Worm (Caenorhabditis elegans) whole organism, L1 larva: Measurements from ENCODE around the gene B0303.16.

Experiments used
- C16A3.4 ChIP-seq: fragments of 150-350 bp; optimal IDR thresholded peaks from 2 replicates; lab custom pipeline; 2014; ENCODE audit warnings: missing biosample characterization, missing genetic modification characterization
- C34B4.2 ChIP-seq: sonication (generic microtip); optimal IDR thresholded peaks from 2 replicates; lab custom pipeline; 2017; ENCODE audit warnings: mild to moderate bottlenecking, missing genetic modification characterization, missing compliant biosample characterization
- Y116A8C.19 ChIP-seq: sonication (generic microtip); optimal IDR thresholded peaks from 2 replicates; lab custom pipeline; 2016; ENCODE audit warnings: missing compliant biosample characterization, missing genetic modification characterization, borderline replicate concordance
- alr-1 ChIP-seq: fragments of 200-800 bp; sonication (Bioruptor generic); optimal IDR thresholded peaks from 2 replicates; lab custom pipeline; 2018; ENCODE audit warnings: borderline replicate concordance, mild to moderate bottlenecking, missing genetic modification characterization, missing compliant biosample characterization
- aly-2 ChIP-seq: fragments of 150-350 bp; optimal IDR thresholded peaks from 2 replicates; lab custom pipeline; 2014; ENCODE audit warnings: missing biosample characterization, missing genetic modification characterization
- ama-1 ChIP-seq: fragments of 150-350 bp; optimal IDR thresholded peaks from 2 replicates; lab custom pipeline; 2014
- ceh-82 ChIP-seq, 3 experiments: fragments of 150-350 bp in 1 of 3; sonication (generic microtip) in 2 of 3; optimal IDR thresholded peaks; 2 replicates each; lab custom pipeline; 2014 to 2017; ENCODE audit warnings: missing biosample characterization in 3 of 3, missing genetic modification characterization in 3 of 3
- ceh-90 ChIP-seq: sonication (generic microtip); optimal IDR thresholded peaks from 2 replicates; lab custom pipeline; 2016; ENCODE audit warnings: missing genetic modification characterization, missing compliant biosample characterization
- dsc-1 ChIP-seq: sonication (generic microtip); optimal IDR thresholded peaks from 2 replicates; lab custom pipeline; 2016; ENCODE audit warnings: mild to moderate bottlenecking, missing genetic modification characterization, missing compliant biosample characterization
- efl-3 ChIP-seq: fragments of 200-800 bp; sonication (Bioruptor generic); optimal IDR thresholded peaks from 2 replicates; lab custom pipeline; 2018; ENCODE audit warnings: mild to moderate bottlenecking, missing genetic modification characterization, missing compliant biosample characterization
- egl-27 ChIP-seq, 2 experiments: fragments of 150-350 bp in 1 of 2; sonication (generic microtip); optimal IDR thresholded peaks; 3 replicates each; lab custom pipeline; 2017 to 2018; ENCODE audit warnings: missing biosample characterization in 2 of 2, missing genetic modification characterization in 2 of 2, missing genetic modification reagents in 2 of 2
- elt-2 ChIP-seq: sonication (generic microtip); optimal IDR thresholded peaks from 2 replicates; lab custom pipeline; 2016; ENCODE audit warnings: missing genetic modification characterization, mild to moderate bottlenecking, inconsistent platforms, missing compliant biosample characterization, missing genetic modification reagents
- ets-5 ChIP-seq: fragments of 200-800 bp; sonication (Bioruptor generic); IDR thresholded peaks from 2 replicates; pipeline ENCODE4 v1.3.6; 2022; ENCODE audit warnings: missing genetic modification characterization, missing compliant biosample characterization
- fkh-4 ChIP-seq: sonication (generic microtip); optimal IDR thresholded peaks from 2 replicates; lab custom pipeline; 2016; ENCODE audit warnings: missing compliant biosample characterization, missing genetic modification characterization, borderline replicate concordance
- fkh-8 ChIP-seq: sonication (generic microtip); optimal IDR thresholded peaks from 2 replicates; lab custom pipeline; 2016; ENCODE audit warnings: mild to moderate bottlenecking, missing genetic modification characterization, missing compliant biosample characterization
- fos-1 ChIP-seq: fragments of 150-350 bp; optimal IDR thresholded peaks from 2 replicates; lab custom pipeline; 2014; ENCODE audit warnings: missing biosample characterization, missing genetic modification characterization
- grh-1 ChIP-seq: fragments of 200-800 bp; sonication (Bioruptor generic); IDR thresholded peaks from 2 replicates; pipeline ENCODE4 v1.3.6; 2022; ENCODE audit warnings: missing genetic modification reagents, missing genetic modification characterization, missing compliant biosample characterization
- hlh-4 ChIP-seq: sonication (generic microtip); optimal IDR thresholded peaks from 2 replicates; lab custom pipeline; 2016; ENCODE audit warnings: mild to moderate bottlenecking, missing genetic modification characterization, missing compliant biosample characterization
- isw-1 ChIP-seq: fragments of 200-800 bp; sonication (Bioruptor generic); IDR thresholded peaks from 2 replicates; pipeline ENCODE4 v1.3.6; 2022; ENCODE audit warnings: missing genetic modification characterization, missing compliant biosample characterization
- jun-1 ChIP-seq: fragments of 150-350 bp; optimal IDR thresholded peaks from 2 replicates; lab custom pipeline; 2014; ENCODE audit warnings: missing biosample characterization, missing genetic modification reagents, missing genetic modification characterization
- lin-13 ChIP-seq: fragments of 150-350 bp; optimal IDR thresholded peaks from 2 replicates; lab custom pipeline; 2014; ENCODE audit warnings: missing biosample characterization, missing genetic modification reagents, missing genetic modification characterization
- lin-14 ChIP-seq: fragments of 200-800 bp; sonication (Bioruptor generic); optimal IDR thresholded peaks from 2 replicates; lab custom pipeline; 2018; ENCODE audit warnings: mild to moderate bottlenecking, missing genetic modification characterization, moderate library complexity, missing compliant biosample characterization
- lin-35 ChIP-seq, 2 experiments: fragments of 150-350 bp; optimal IDR thresholded peaks; 2 replicates each; lab custom pipeline; 2014; ENCODE audit warnings: missing biosample characterization in 2 of 2, missing genetic modification characterization in 2 of 2, missing genetic modification reagents in 2 of 2
- lir-3 ChIP-seq: sonication (generic microtip); optimal IDR thresholded peaks from 2 replicates; lab custom pipeline; 2016; ENCODE audit warnings: mild to moderate bottlenecking, missing genetic modification characterization, moderate library complexity, missing compliant biosample characterization; ENCODE audit not compliant: poor library complexity
- nhr-11 ChIP-seq: fragments of 150-350 bp; optimal IDR thresholded peaks from 2 replicates; lab custom pipeline; 2014; ENCODE audit warnings: missing biosample characterization, missing genetic modification characterization
- nhr-12 ChIP-seq: sonication (generic microtip); optimal IDR thresholded peaks from 2 replicates; lab custom pipeline; 2017; ENCODE audit warnings: missing biosample characterization, missing genetic modification characterization
- nhr-19 ChIP-seq: fragments of 200-800 bp; sonication (Bioruptor generic); conservative IDR thresholded peaks from 2 replicates; pipeline ENCODE4 v1.3.6; 2022; ENCODE audit warnings: missing genetic modification characterization, missing compliant biosample characterization
- nhr-237 ChIP-seq: fragments of 150-350 bp; optimal IDR thresholded peaks from 2 replicates; lab custom pipeline; 2014; ENCODE audit warnings: missing biosample characterization, missing genetic modification characterization
- nhr-28 ChIP-seq: fragments of 150-350 bp; optimal IDR thresholded peaks from 2 replicates; lab custom pipeline; 2014; ENCODE audit warnings: missing biosample characterization, missing genetic modification characterization
- nhr-47 ChIP-seq: sonication (generic microtip); optimal IDR thresholded peaks from 2 replicates; lab custom pipeline; 2016; ENCODE audit warnings: mild to moderate bottlenecking, missing genetic modification characterization, moderate library complexity, missing compliant biosample characterization
- nhr-76 ChIP-seq: sonication (generic microtip); optimal IDR thresholded peaks from 2 replicates; lab custom pipeline; 2017; ENCODE audit warnings: missing biosample characterization, missing genetic modification characterization
- nhr-77 ChIP-seq: fragments of 150-350 bp; optimal IDR thresholded peaks from 2 replicates; lab custom pipeline; 2014; ENCODE audit warnings: missing biosample characterization, missing genetic modification characterization
- nhr-84 ChIP-seq: sonication (generic microtip); optimal IDR thresholded peaks from 2 replicates; lab custom pipeline; 2017; ENCODE audit warnings: missing biosample characterization, missing genetic modification characterization
- nhr-85 ChIP-seq: sonication (generic microtip); peaks from one replicate; lab custom pipeline; 2016; ENCODE audit warnings: missing genetic modification characterization, inconsistent platforms, missing compliant biosample characterization
- nhr-90 ChIP-seq: sonication (generic microtip); optimal IDR thresholded peaks from 2 replicates; lab custom pipeline; 2016; ENCODE audit warnings: mild to moderate bottlenecking, missing genetic modification characterization, missing compliant biosample characterization; ENCODE audit not compliant: poor library complexity
- skn-1 ChIP-seq: fragments of 150-350 bp; optimal IDR thresholded peaks from 2 replicates; lab custom pipeline; 2014; ENCODE audit warnings: missing biosample characterization, missing genetic modification characterization
- snpc-4 ChIP-seq: fragments of 150-350 bp; optimal IDR thresholded peaks from 2 replicates; lab custom pipeline; 2014; ENCODE audit warnings: missing biosample characterization, missing genetic modification characterization
- snu-23 ChIP-seq: sonication (generic microtip); optimal IDR thresholded peaks from 2 replicates; lab custom pipeline; 2016; ENCODE audit warnings: missing genetic modification characterization, missing compliant biosample characterization
- sptf-1 ChIP-seq: fragments of 150-350 bp; optimal IDR thresholded peaks from 2 replicates; lab custom pipeline; 2014; ENCODE audit warnings: missing biosample characterization, missing genetic modification characterization
- sup-37 ChIP-seq: fragments of 200-800 bp; sonication (Bioruptor generic); optimal IDR thresholded peaks from 2 replicates; lab custom pipeline; 2018; ENCODE audit warnings: mild to moderate bottlenecking, missing genetic modification characterization, missing compliant biosample characterization
- tlp-1 ChIP-seq: fragments of 150-350 bp; optimal IDR thresholded peaks from 2 replicates; lab custom pipeline; 2014; ENCODE audit warnings: missing biosample characterization, missing genetic modification characterization
- unc-30 ChIP-seq: sonication (generic microtip); optimal IDR thresholded peaks from 2 replicates; lab custom pipeline; 2017; ENCODE audit warnings: missing biosample characterization, missing genetic modification characterization
- unc-62 ChIP-seq: fragments of 150-350 bp; optimal IDR thresholded peaks from 2 replicates; lab custom pipeline; 2014; ENCODE audit warnings: missing biosample characterization, missing genetic modification reagents, missing genetic modification characterization
- unc-86 ChIP-seq: sonication (generic microtip); optimal IDR thresholded peaks from 2 replicates; lab custom pipeline; 2016; ENCODE audit warnings: missing genetic modification characterization, missing compliant biosample characterization
- xbp-1 ChIP-seq: sonication (generic microtip); optimal IDR thresholded peaks from 2 replicates; lab custom pipeline; 2016; ENCODE audit warnings: missing genetic modification characterization, missing compliant biosample characterization
- zag-1 ChIP-seq: fragments of 150-350 bp; optimal IDR thresholded peaks from 2 replicates; lab custom pipeline; 2014; ENCODE audit warnings: missing biosample characterization, missing genetic modification characterization
- ztf-11 ChIP-seq, 2 experiments: sonication (generic microtip); optimal IDR thresholded peaks; 2 replicates each; lab custom pipeline; 2016 to 2017; ENCODE audit warnings: missing genetic modification characterization in 2 of 2, missing biosample characterization in 1 of 2, missing compliant biosample characterization in 1 of 2

Gene B0303.16

DNA sequence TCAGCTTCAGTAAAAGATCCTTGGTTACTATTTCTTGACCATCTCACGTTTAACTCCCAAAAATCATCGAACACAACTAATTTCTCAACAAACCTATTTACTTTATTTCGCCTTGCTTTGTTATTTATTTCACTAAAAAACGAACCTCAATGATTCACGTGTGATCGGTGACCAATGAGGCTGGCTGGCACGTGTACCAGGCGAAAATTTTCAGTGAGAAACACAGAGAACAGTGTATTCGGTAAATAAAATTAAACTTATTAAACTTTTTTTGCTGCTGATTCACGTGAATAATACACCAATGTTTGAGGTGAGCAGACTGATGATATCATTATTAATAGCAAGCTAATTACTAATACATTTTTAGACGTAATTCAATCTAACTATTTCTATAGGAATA lies 49.5 kb upstream of the B0303.16 start (continued):
- no peak for TF ChIP-seq nhr-47 (tag; lab: Kevin White, UChicago)
- no peak for TF ChIP-seq ets-5 (GFP tag; lab: Robert Waterston, UW)
- no peak for TF ChIP-seq Y116A8C.19 (tag; lab: Kevin White, UChicago)
- TF ChIP-seq snpc-4 (tag; lab: Kevin White, UChicago) = no peak
- TF ChIP-seq ama-1 (lab: Kevin White, UChicago) = no peak
- no peak for TF ChIP-seq nhr-28
- TF ChIP-seq nhr-237 (tag; lab: Kevin White, UChicago) = no peak
- TF ChIP-seq ztf-11 (tag; optimal IDR thresholded peaks at IDR 0.05; lab: Kevin White, UChicago) = no peak
- TF ChIP-seq nhr-84 (tag; lab: Kevin White, UChicago) = no peak
- TF ChIP-seq grh-1 (GFP tag; lab: Robert Waterston, UW) = no peak
- no peak for TF ChIP-seq C16A3.4
- no peak for TF ChIP-seq lin-35 (GFP tag; optimal IDR thresholded peaks at IDR 0.05; lab: Kevin White, UChicago)
- TF ChIP-seq elt-2 (tag; lab: Kevin White, UChicago) = no peak
- TF ChIP-seq lir-3 (tag; lab: Kevin White, UChicago) = no peak
- TF ChIP-seq jun-1 (tag; lab: Kevin White, UChicago) = no peak
- TF ChIP-seq nhr-11 (tag; lab: Kevin White, UChicago) = no peak
- TF ChIP-seq unc-62 (GFP tag; lab: Kevin White, UChicago) = no peak
- no peak for TF ChIP-seq fkh-4 (tag; lab: Kevin White, UChicago)
- TF ChIP-seq isw-1 (GFP tag; lab: Robert Waterston, UW) = no peak
- TF ChIP-seq nhr-77 (tag; lab: Kevin White, UChicago) = no peak
- TF ChIP-seq xbp-1 = no peak
- peak; percentile 23 for TF ChIP-seq lin-14 (GFP tag; lab: Kevin White, UChicago)
- no peak for TF ChIP-seq fos-1 (tag; lab: Kevin White, UChicago)
- TF ChIP-seq nhr-19 (GFP tag; lab: Robert Waterston, UW) = peak; percentile 24; the same call in 1 of the 2 replicates
- TF ChIP-seq dsc-1 (tag; lab: Kevin White, UChicago) = no peak
- TF ChIP-seq unc-30 = no peak
- TF ChIP-seq nhr-90 = no peak
- no peak for TF ChIP-seq nhr-76
- TF ChIP-seq alr-1 (tag; lab: Kevin White, UChicago) = no peak
- TF ChIP-seq egl-27 (tag; optimal IDR thresholded peaks at IDR 0.05; lab: Kevin White, UChicago) = no peak
- TF ChIP-seq sptf-1 (tag; lab: Kevin White, UChicago) = no peak
- TF ChIP-seq skn-1 (tag; lab: Kevin White, UChicago) = no peak
- TF ChIP-seq ceh-90 (tag; lab: Kevin White, UChicago) = no peak
- TF ChIP-seq lin-13 = no peak
- TF ChIP-seq aly-2 = no peak
- no peak for TF ChIP-seq C34B4.2 (tag; lab: Kevin White, UChicago)
- no peak for TF ChIP-seq nhr-12
- no peak for TF ChIP-seq sup-37 (GFP tag; lab: Kevin White, UChicago)
- no peak for TF ChIP-seq ceh-82 (tag; optimal IDR thresholded peaks at IDR 0.05; lab: Kevin White, UChicago)
- no peak for TF ChIP-seq tlp-1 (tag; lab: Kevin White, UChicago)
- TF ChIP-seq snu-23 = peak; percentile 40

DNA sequence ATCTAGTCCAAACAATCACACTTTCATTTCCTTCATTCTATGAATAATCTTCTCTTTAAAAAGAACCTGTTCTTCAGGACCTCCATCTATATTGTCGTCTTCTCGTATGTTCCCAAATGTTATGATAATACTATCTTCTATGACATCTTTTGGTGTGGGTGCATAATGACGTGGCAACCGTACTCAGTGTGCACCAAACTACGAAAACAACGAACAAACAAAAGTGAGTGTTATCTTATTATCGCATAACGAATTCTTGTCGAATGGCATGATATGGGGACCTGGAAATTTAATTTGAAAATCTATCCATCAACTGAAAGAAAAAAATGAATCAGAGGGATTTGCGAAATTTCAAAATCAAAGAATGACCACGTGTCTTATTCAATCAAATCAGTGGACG lies 48.8 kb upstream of the B0303.16 start:
- TF ChIP-seq hlh-4 (tag; lab: Kevin White, UChicago) = no peak
- peak; percentile 3 for TF ChIP-seq lin-14 (GFP tag; lab: Kevin White, UChicago)
- no peak for TF ChIP-seq nhr-77 (tag; lab: Kevin White, UChicago)
- TF ChIP-seq snu-23 = peak; percentile 1
- no peak for TF ChIP-seq unc-86
- no peak for TF ChIP-seq nhr-90
- TF ChIP-seq zag-1 (tag; lab: Kevin White, UChicago) = no peak
- TF ChIP-seq alr-1 (tag; lab: Kevin White, UChicago) = no peak
- peak; percentile 12; the same call in 1 of the 2 replicates for TF ChIP-seq nhr-19 (GFP tag; lab: Robert Waterston, UW)
- TF ChIP-seq nhr-85 = peak; percentile 70
- TF ChIP-seq efl-3 = no peak
- TF ChIP-seq fkh-8 (tag; lab: Kevin White, UChicago) = no peak
